Worm (Caenorhabditis elegans): ENCODE data around the gene C17C3.3.

DNA sequence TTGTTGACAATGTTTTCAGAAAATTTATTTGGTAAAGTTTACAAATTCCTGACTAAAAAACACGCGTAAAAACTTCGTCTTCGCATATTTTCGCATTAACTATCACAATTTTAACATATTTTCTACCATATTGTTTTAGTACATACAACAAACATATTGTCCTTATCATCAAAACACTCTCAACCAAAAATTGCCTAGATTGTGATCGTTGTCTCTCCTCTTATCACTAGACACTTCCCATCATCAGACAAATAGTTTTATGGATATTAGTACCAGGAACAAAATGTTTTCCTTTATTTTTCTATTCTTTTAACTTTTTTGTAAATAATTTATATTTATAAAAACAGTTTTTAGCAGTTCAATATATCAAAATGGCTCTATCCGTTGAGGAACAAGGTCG lies at the start of gene C17C3.3:
- TF ChIP-seq pqm-1 (tag; optimal IDR thresholded peaks at IDR 0.05) = peak; percentile 67
- TF ChIP-seq ama-1 (optimal IDR thresholded peaks at IDR 0.05) = no peak
- TF ChIP-seq nhr-28 (tag; optimal IDR thresholded peaks at IDR 0.05) = no peak
- no peak for TF ChIP-seq nhr-23 (tag; optimal IDR thresholded peaks at IDR 0.05)
- TF ChIP-seq tbx-2 (tag; optimal IDR thresholded peaks at IDR 0.05) = no peak
- no peak for TF ChIP-seq nhr-67 (tag; optimal IDR thresholded peaks at IDR 0.05)
- no peak for TF ChIP-seq nfya-1 (tag; optimal IDR thresholded peaks at IDR 0.05; ENCODE audit: insufficient read depth)
- TF ChIP-seq fos-1 (tag; optimal IDR thresholded peaks at IDR 0.05) = no peak
- no peak for TF ChIP-seq nhr-237 (tag; optimal IDR thresholded peaks at IDR 0.05)
- TF ChIP-seq mdl-1 (tag; optimal IDR thresholded peaks at IDR 0.05) = no peak

All from whole organism, L3 larva.